Fruit fly (Drosophila melanogaster): Measurements from ENCODE around the gene CG33160.

DNA sequence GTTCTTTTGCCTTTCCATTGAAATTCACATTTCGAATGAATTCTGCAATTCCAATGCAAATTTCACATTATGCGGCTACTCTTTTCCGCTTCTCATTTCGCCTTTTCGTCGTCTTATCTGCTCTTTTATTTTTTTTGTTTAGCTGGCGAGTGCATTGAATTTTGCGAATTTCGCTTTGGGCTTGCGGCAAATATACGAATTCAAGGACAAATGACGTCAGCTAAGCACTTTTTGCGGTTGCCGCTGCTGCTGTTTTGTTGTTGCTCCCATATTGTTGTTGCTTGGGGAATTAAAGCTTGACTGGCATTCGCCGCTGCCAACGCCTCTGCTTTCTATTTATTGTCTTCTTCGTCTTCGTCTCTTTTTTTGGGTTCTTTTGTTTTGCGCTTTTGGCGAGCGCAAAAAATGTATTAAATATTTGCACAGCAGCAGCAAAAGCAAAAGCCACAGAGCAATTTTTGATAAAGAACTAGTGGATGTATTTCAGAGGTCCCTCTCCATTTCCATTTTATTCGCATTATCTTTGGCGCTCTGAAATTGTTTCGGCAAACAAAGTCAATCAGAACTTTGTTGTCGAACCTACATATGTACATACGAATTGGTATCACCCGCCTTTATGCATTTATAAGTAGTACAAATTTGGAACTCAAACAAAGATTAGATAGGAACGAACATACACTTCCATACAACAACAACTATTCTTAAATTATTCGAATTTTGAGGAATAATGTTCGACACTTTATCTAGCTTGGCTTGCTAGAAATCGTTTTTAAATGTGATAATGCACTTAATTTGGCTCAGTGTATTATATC, 33.8 kb upstream of the CG33160 start:
- TF ChIP-seq CTCF (optimal IDR thresholded peaks at IDR 0.05) (no peak), CG8478 (optimal IDR thresholded peaks at IDR 0.05) (no peak)
